Fruit fly (Drosophila melanogaster) whole organism, wandering third instar larva: ENCODE results near the gene Corp.

Experiments used
- Abd-B ChIP-seq: fragments of >200 bp; optimal IDR thresholded peaks from 2 replicates; lab custom pipeline; 2017; ENCODE audit warnings: missing biosample characterization, missing genetic modification characterization
- CG32264 ChIP-seq: fragments of 200-800 bp; sonication (Bioruptor generic); optimal IDR thresholded peaks from 2 replicates; lab custom pipeline; 2016; ENCODE audit warnings: missing biosample characterization, missing genetic modification characterization
- CG9705 ChIP-seq: fragments of 200-800 bp; sonication (Bioruptor generic); optimal IDR thresholded peaks from 2 replicates; lab custom pipeline; 2018; ENCODE audit warnings: missing biosample characterization, mild to moderate bottlenecking, missing genetic modification characterization
- CrebA ChIP-seq: fragments of 200-800 bp; sonication (Bioruptor generic); optimal IDR thresholded peaks from 2 replicates; lab custom pipeline; 2016; ENCODE audit warnings: missing biosample characterization, mild to moderate bottlenecking, missing genetic modification characterization, borderline replicate concordance
- Dfd ChIP-seq: fragments of >200 bp; optimal IDR thresholded peaks from 2 replicates; lab custom pipeline; 2017; ENCODE audit warnings: missing biosample characterization, missing genetic modification characterization
- Dif ChIP-seq: fragments of 200-275, 200-300 bp; sonication (Bioruptor generic); optimal IDR thresholded peaks from 2 replicates; lab custom pipeline; 2018; ENCODE audit warnings: missing biosample characterization, missing genetic modification characterization; ENCODE audit not compliant: partially characterized antibody
- GATAd ChIP-seq: sonication (Bioruptor generic); optimal IDR thresholded peaks from 2 replicates; lab custom pipeline; 2016; ENCODE audit warnings: missing biosample characterization, missing genetic modification characterization
- HLH106 ChIP-seq: fragments of 200-800 bp; optimal IDR thresholded peaks from 3 replicates; lab custom pipeline; 2019; ENCODE audit warnings: missing biosample characterization, mild to moderate bottlenecking, missing genetic modification characterization, moderate library complexity
- Hnf4 ChIP-seq: fragments of 200-800 bp; sonication (Bioruptor generic); optimal IDR thresholded peaks from 2 replicates; lab custom pipeline; 2016; ENCODE audit warnings: missing biosample characterization, mild to moderate bottlenecking, missing genetic modification characterization
- Hr78 ChIP-seq: fragments of >200 bp; optimal IDR thresholded peaks from 2 replicates; lab custom pipeline; 2017; ENCODE audit warnings: missing biosample characterization, missing genetic modification characterization
- Hr83 ChIP-seq: fragments of 200-300 bp; sonication (Bioruptor generic); optimal IDR thresholded peaks from 2 replicates; lab custom pipeline; 2016; ENCODE audit warnings: missing biosample characterization, mild to moderate bottlenecking, missing genetic modification characterization, moderate library complexity; ENCODE audit not compliant: poor library complexity, severe bottlenecking
- Jra ChIP-seq: sonication (Bioruptor generic); optimal IDR thresholded peaks from 2 replicates; lab custom pipeline; 2016; ENCODE audit warnings: missing biosample characterization, missing genetic modification characterization
- Mio ChIP-seq: sonication (Bioruptor generic); optimal IDR thresholded peaks from 2 replicates; lab custom pipeline; 2016; ENCODE audit warnings: missing biosample characterization, missing genetic modification characterization
- Myc ChIP-seq: fragments of >200 bp; optimal IDR thresholded peaks from 2 replicates; lab custom pipeline; 2017
- N ChIP-seq: fragments of >200 bp; optimal IDR thresholded peaks from 2 replicates; lab custom pipeline; 2018; ENCODE audit warnings: missing biosample characterization, missing external identifiers, missing genetic modification characterization
- OdsH ChIP-seq: fragments of 200-800 bp; sonication (Bioruptor generic); optimal IDR thresholded peaks from 2 replicates; lab custom pipeline; 2016; ENCODE audit warnings: missing biosample characterization, mild to moderate bottlenecking, missing genetic modification characterization
- Rel ChIP-seq, 2 experiments: fragments of 200-800 bp; sonication (Bioruptor generic) in 1 of 2; optimal IDR thresholded peaks; 2 replicates in 1 of 2; 3 replicates in 1 of 2; lab custom pipeline; 2016 to 2019; ENCODE audit warnings: mild to moderate bottlenecking in 2 of 2, missing biosample characterization in 2 of 2, missing genetic modification characterization in 2 of 2, moderate library complexity in 1 of 2
- Sp1 ChIP-seq: fragments of 200-800 bp; sonication (Bioruptor generic); optimal IDR thresholded peaks from 3 replicates; lab custom pipeline; 2019; ENCODE audit warnings: missing biosample characterization, mild to moderate bottlenecking, missing genetic modification characterization, moderate library complexity
- Vsx2 ChIP-seq: fragments of 200-300, 225-300 bp; sonication (Bioruptor generic); optimal IDR thresholded peaks from 2 replicates; lab custom pipeline; 2018; ENCODE audit warnings: missing biosample characterization, missing genetic modification characterization; ENCODE audit not compliant: partially characterized antibody
- br ChIP-seq: fragments of 200-800 bp; sonication (Bioruptor generic); optimal IDR thresholded peaks from 2 replicates; lab custom pipeline; 2016; ENCODE audit warnings: missing biosample characterization, missing genetic modification characterization
- brk ChIP-seq: fragments of 200-800 bp; sonication (Bioruptor generic); optimal IDR thresholded peaks from 2 replicates; lab custom pipeline; 2016; ENCODE audit warnings: missing biosample characterization, mild to moderate bottlenecking, missing genetic modification characterization
- dl ChIP-seq, 2 experiments: fragments of 175-275, 200-275 bp in 1 of 2; fragments of 200-275 bp in 1 of 2; sonication (Bioruptor generic); optimal IDR thresholded peaks; lab custom pipeline; 2018; ENCODE audit warnings: mild to moderate bottlenecking in 2 of 2, missing biosample characterization in 2 of 2, missing genetic modification characterization in 2 of 2, moderate library complexity in 2 of 2; ENCODE audit not compliant: partially characterized antibody in 2 of 2, insufficient read depth in 1 of 2
- dmrt93B ChIP-seq: fragments of 200-800 bp; sonication (Bioruptor generic); optimal IDR thresholded peaks from 2 replicates; lab custom pipeline; 2018; ENCODE audit warnings: missing biosample characterization, mild to moderate bottlenecking, missing genetic modification characterization
- dsf ChIP-seq: sonication (Bioruptor generic); optimal IDR thresholded peaks from 2 replicates; lab custom pipeline; 2016; ENCODE audit warnings: missing biosample characterization, missing genetic modification characterization, borderline replicate concordance
- ey ChIP-seq: fragments of 200-800 bp; sonication (Bioruptor generic); optimal IDR thresholded peaks from 2 replicates; lab custom pipeline; 2016; ENCODE audit warnings: missing biosample characterization, missing genetic modification characterization
- foxo ChIP-seq, 2 experiments: fragments of 200-800 bp; sonication (Bioruptor generic); optimal IDR thresholded peaks; 2 replicates in 1 of 2; 3 replicates in 1 of 2; lab custom pipeline; 2016 to 2017; ENCODE audit warnings: missing biosample characterization in 2 of 2, missing genetic modification characterization in 2 of 2
- fru ChIP-seq: fragments of 200-800 bp; sonication (Bioruptor generic); optimal IDR thresholded peaks from 3 replicates; lab custom pipeline; 2016; ENCODE audit warnings: missing biosample characterization, mild to moderate bottlenecking, missing genetic modification characterization
- h ChIP-seq: fragments of 200-800 bp; sonication (Bioruptor generic); optimal IDR thresholded peaks from 3 replicates; lab custom pipeline; 2016; ENCODE audit warnings: missing biosample characterization, mild to moderate bottlenecking, missing genetic modification characterization
- jim ChIP-seq: fragments of 175-275, 200-325 bp; sonication (Bioruptor generic); optimal IDR thresholded peaks from 2 replicates; lab custom pipeline; 2016; ENCODE audit warnings: missing biosample characterization, mild to moderate bottlenecking, missing genetic modification characterization
- lola ChIP-seq: fragments of >200 bp; optimal IDR thresholded peaks from 2 replicates; lab custom pipeline; 2017; ENCODE audit warnings: missing biosample characterization, missing genetic modification characterization
- pan ChIP-seq: fragments of >200 bp; optimal IDR thresholded peaks from 2 replicates; lab custom pipeline; 2017
- psq ChIP-seq: fragments of 200-800 bp; sonication (Bioruptor generic); optimal IDR thresholded peaks from 3 replicates; lab custom pipeline; 2017; ENCODE audit warnings: missing biosample characterization, mild to moderate bottlenecking, missing genetic modification characterization, moderate library complexity
- rgr ChIP-seq: fragments of 200-800 bp; sonication (Bioruptor generic); optimal IDR thresholded peaks from 3 replicates; lab custom pipeline; 2016; ENCODE audit warnings: missing biosample characterization, mild to moderate bottlenecking, missing genetic modification characterization
- sage ChIP-seq: fragments of 200-800 bp; sonication (Bioruptor generic); optimal IDR thresholded peaks from 2 replicates; lab custom pipeline; 2016; ENCODE audit warnings: missing biosample characterization, mild to moderate bottlenecking, missing genetic modification characterization
- sv ChIP-seq: fragments of 200-800 bp; sonication (Bioruptor generic); optimal IDR thresholded peaks from 3 replicates; lab custom pipeline; 2016; ENCODE audit warnings: missing biosample characterization, missing genetic modification characterization
- tai ChIP-seq: sonication (Bioruptor generic); optimal IDR thresholded peaks from 2 replicates; lab custom pipeline; 2016; ENCODE audit warnings: missing biosample characterization, missing genetic modification characterization
- usp ChIP-seq: fragments of >200 bp; optimal IDR thresholded peaks from 2 replicates; lab custom pipeline; 2017; ENCODE audit warnings: missing biosample characterization, missing genetic modification characterization
- woc ChIP-seq: sonication (Bioruptor generic); optimal IDR thresholded peaks from 2 replicates; lab custom pipeline; 2016; ENCODE audit warnings: missing biosample characterization, mild to moderate bottlenecking, missing genetic modification characterization

Corp gene

dm6 chrX:8271363-8272061, at the start of gene Corp:
TSS of gene Corp (minus strand) at chrX:8271409.
- TF ChIP-seq brk (GFP tag; lab: Kevin White, UChicago) = no peak
- TF ChIP-seq rgr (GFP tag; lab: Kevin White, UChicago) = peak; percentile 41
- no peak for TF ChIP-seq br
- no peak for TF ChIP-seq OdsH (GFP tag; lab: Kevin White, UChicago)
- TF ChIP-seq foxo (GFP tag; optimal IDR thresholded peaks at IDR 0.05; lab: Kevin White, UChicago) = peak in 1 of 2 experiments; percentile 8
- TF ChIP-seq sage = no peak
- no peak for TF ChIP-seq Dfd (GFP tag; lab: Kevin White, UChicago)
- no peak for TF ChIP-seq Myc
- TF ChIP-seq Jra (GFP tag; lab: Kevin White, UChicago) = no peak
- TF ChIP-seq woc (GFP tag; lab: Kevin White, UChicago) = no peak
- TF ChIP-seq CrebA (GFP tag; lab: Kevin White, UChicago) = no peak
- TF ChIP-seq sv (GFP tag; lab: Kevin White, UChicago) = no peak
- no peak for TF ChIP-seq dl (GFP tag; optimal IDR thresholded peaks at IDR 0.05; lab: Kevin White, UChicago; ENCODE audit: insufficient read depth in 1 of 2, partially characterized antibody in 2 of 2)
- TF ChIP-seq N (GFP tag; lab: Kevin White, UChicago) = no peak
- no peak for TF ChIP-seq CG9705 (GFP tag; lab: Kevin White, UChicago)
- peak; percentile 2 for TF ChIP-seq Dif (GFP tag; lab: Kevin White, UChicago)
- no peak for TF ChIP-seq CG32264 (GFP tag; lab: Kevin White, UChicago)
- no peak for TF ChIP-seq pan (lab: Kevin White, UChicago)
- no peak for TF ChIP-seq Mio (GFP tag; lab: Kevin White, UChicago)
- no peak for TF ChIP-seq Hr78 (GFP tag; lab: Kevin White, UChicago)
- no peak for TF ChIP-seq Vsx2 (GFP tag; lab: Kevin White, UChicago)
- no peak for TF ChIP-seq dmrt93B (GFP tag; lab: Kevin White, UChicago)
- TF ChIP-seq GATAd = no peak
- TF ChIP-seq dsf (GFP tag; lab: Kevin White, UChicago) = no peak
- TF ChIP-seq h (GFP tag; lab: Kevin White, UChicago) = peak; percentile 32
- TF ChIP-seq psq (GFP tag; lab: Kevin White, UChicago) = peak; percentile 19
- no peak for TF ChIP-seq Hr83 (GFP tag; lab: Kevin White, UChicago)
- no peak for TF ChIP-seq tai (GFP tag; lab: Kevin White, UChicago)
- TF ChIP-seq HLH106 (tag; lab: Kevin White, UChicago) = peak; percentile 51
- no peak for TF ChIP-seq jim (GFP tag; lab: Kevin White, UChicago)
- no peak for TF ChIP-seq Abd-B (GFP tag; lab: Kevin White, UChicago)
- TF ChIP-seq fru (GFP tag; lab: Kevin White, UChicago) = no peak
- TF ChIP-seq Hnf4 (GFP tag; lab: Kevin White, UChicago) = no peak
- no peak for TF ChIP-seq Rel (GFP tag; optimal IDR thresholded peaks at IDR 0.05; lab: Kevin White, UChicago)
- no peak for TF ChIP-seq Rel (tag; optimal IDR thresholded peaks at IDR 0.05; lab: Kevin White, UChicago)
- no peak for TF ChIP-seq usp (GFP tag; lab: Kevin White, UChicago)
- no peak for TF ChIP-seq lola
- TF ChIP-seq Sp1 (GFP tag; lab: Kevin White, UChicago) = peak; percentile 16
- no peak for TF ChIP-seq ey (GFP tag; lab: Kevin White, UChicago)
